Worm (Caenorhabditis elegans): Measurements from ENCODE around the gene F14F7.7.

The F14F7.7 gene

ce11 chrIII:13030551-13030950 is at the start of gene F14F7.7:
Gene F14F7.7 (plus strand): TSS chrIII:13030904.
- TF ChIP-seq aly-2 (tag; optimal IDR thresholded peaks at IDR 0.05): no peak
- TF ChIP-seq efl-1 (optimal IDR thresholded peaks at IDR 0.05): no peak
- TF ChIP-seq efl-1 (GFP tag; optimal IDR thresholded peaks at IDR 0.05 in 1 of 2): peak in 1 of 2 experiments; percentile 22
- no peak for TF ChIP-seq swsn-7 (tag; optimal IDR thresholded peaks at IDR 0.05)

ce11 chrIII:12987418-12987817 is 43.3 kb upstream of the F14F7.7 start, which contains the start of gene ZK1010.5:
Gene ZK1010.5 (minus strand): TSS chrIII:12987518.
- no peak for TF ChIP-seq hpl-2 (GFP tag; optimal IDR thresholded peaks at IDR 0.05)
- no peak for TF ChIP-seq sup-37 (GFP tag; optimal IDR thresholded peaks at IDR 0.05)
- no peak for TF ChIP-seq lsy-2 (tag; optimal IDR thresholded peaks at IDR 0.05)
- TF ChIP-seq nhr-12 (tag; optimal IDR thresholded peaks at IDR 0.05): no peak
- TF ChIP-seq lin-35 (GFP tag; optimal IDR thresholded peaks at IDR 0.05): no peak
- TF ChIP-seq nhr-90 (tag; optimal IDR thresholded peaks at IDR 0.05; ENCODE audit: poor library complexity): no peak
- no peak for TF ChIP-seq sox-4 (tag; optimal IDR thresholded peaks at IDR 0.05)
- TF ChIP-seq pag-3 (tag; optimal IDR thresholded peaks at IDR 0.05; ENCODE audit: borderline replicate concordance, insufficient read depth): no peak
- no peak for TF ChIP-seq unc-62 (GFP tag; optimal IDR thresholded peaks at IDR 0.05)
- TF ChIP-seq ces-1 (GFP tag; optimal IDR thresholded peaks at IDR 0.05): no peak
- TF ChIP-seq fkh-8 (tag; optimal IDR thresholded peaks at IDR 0.05): no peak
- no peak for TF ChIP-seq ceh-88 (GFP tag; IDR thresholded peaks at IDR 0.05)
- TF ChIP-seq tlp-1 (tag; optimal IDR thresholded peaks at IDR 0.05): no peak
- no peak for TF ChIP-seq nhr-84 (tag; optimal IDR thresholded peaks at IDR 0.05)
- TF ChIP-seq isw-1 (GFP tag; IDR thresholded peaks at IDR 0.05): no peak
- no peak for TF ChIP-seq mef-2 (tag; optimal IDR thresholded peaks at IDR 0.05)
- no peak for TF ChIP-seq egl-13 (tag; optimal IDR thresholded peaks at IDR 0.05)

- TF ChIP-seq nhr-85 (tag) (no peak), pag-3 (tag; optimal IDR thresholded peaks at IDR 0.05; ENCODE audit: borderline replicate concordance, insufficient read depth) (no peak), nhr-77 (tag; optimal IDR thresholded peaks at IDR 0.05) (no peak), aha-1 (tag; optimal IDR thresholded peaks at IDR 0.05) (no peak), nhr-71 (tag; optimal IDR thresholded peaks at IDR 0.05) (no peak), hlh-17 (GFP tag; optimal IDR thresholded peaks at IDR 0.05; ENCODE audit: borderline replicate concordance) (no peak), lin-13 (GFP tag; optimal IDR thresholded peaks at IDR 0.05) (no peak), nhr-19 (GFP tag; conservative IDR thresholded peaks at IDR 0.05) (no peak), swsn-7 (tag; optimal IDR thresholded peaks at IDR 0.05) (no peak), F16B12.6 (tag; optimal IDR thresholded peaks at IDR 0.05) (no peak), nhr-76 (tag; optimal IDR thresholded peaks at IDR 0.05) (no peak), lin-14 (GFP tag; optimal IDR thresholded peaks at IDR 0.05) (no peak)
Observed at ce11 chrIII:12990997-12991396, 39.7 kb upstream of the F14F7.7 start, which contains the start of gene ZK1010.12. Gene ZK1010.12 (plus strand): TSS chrIII:12991297.

- TF ChIP-seq lin-35 (GFP tag; optimal IDR thresholded peaks at IDR 0.05): no peak
- TF ChIP-seq efl-3 (GFP tag; optimal IDR thresholded peaks at IDR 0.05): no peak
- TF ChIP-seq efl-1 (optimal IDR thresholded peaks at IDR 0.05): no peak
- TF ChIP-seq efl-1 (GFP tag; optimal IDR thresholded peaks at IDR 0.05 in 1 of 2): peak in 1 of 2 experiments; percentile 58
Observed at ce11 chrIII:12993055-12993454, 37.6 kb upstream of the F14F7.7 start.

ce11 chrIII:12993607-12994006 is 37.1 kb upstream of the F14F7.7 start, which contains the start of gene col-97:
Gene col-97 (minus strand): TSS chrIII:12993707.
- TF ChIP-seq efl-1 (optimal IDR thresholded peaks at IDR 0.05) (no peak), efl-1 (GFP tag; optimal IDR thresholded peaks at IDR 0.05 in 1 of 2) (peak in 1 of 2 experiments; percentile 49), fkh-4 (tag; optimal IDR thresholded peaks at IDR 0.05; ENCODE audit: borderline replicate concordance) (no peak)

- TF ChIP-seq efl-1 (optimal IDR thresholded peaks at IDR 0.05) (no peak), efl-1 (GFP tag; optimal IDR thresholded peaks at IDR 0.05 in 1 of 2) (peak in 1 of 2 experiments; percentile 26), zip-4 (GFP tag; optimal IDR thresholded peaks at IDR 0.05) (no peak), mep-1 (tag; optimal IDR thresholded peaks at IDR 0.05) (no peak), ceh-8 (GFP tag; optimal IDR thresholded peaks at IDR 0.05) (no peak), irx-1 (tag; optimal IDR thresholded peaks at IDR 0.05) (no peak)
Observed at ce11 chrIII:12998252-12998651, 32.5 kb upstream of the F14F7.7 start.

All from whole organism, L1 larva.